Worm (Caenorhabditis elegans) whole organism, mixed stage, embryonic: ENCODE measurements around the gene F27B3.8.

Experiments
- bed-3 ChIP-seq: fragments of 200-800 bp; sonication (Bioruptor generic); optimal IDR thresholded peaks from 3 replicates; lab custom pipeline; 2018; ENCODE audit warnings: mild to moderate bottlenecking, missing genetic modification characterization, moderate library complexity, missing compliant biosample characterization
- ceh-83 ChIP-seq: fragments of 200-800 bp; sonication (Bioruptor generic); optimal IDR thresholded peaks from 2 replicates; lab custom pipeline; 2018; ENCODE audit warnings: mild to moderate bottlenecking, missing genetic modification characterization, missing compliant biosample characterization
- elt-3 ChIP-seq: fragments of 150-350 bp; optimal IDR thresholded peaks from 2 replicates; lab custom pipeline; 2014; ENCODE audit warnings: missing biosample characterization, missing genetic modification characterization
- hlh-1 ChIP-seq: fragments of 150-350 bp; optimal IDR thresholded peaks from 2 replicates; lab custom pipeline; 2014; ENCODE audit warnings: missing biosample characterization, missing genetic modification reagents, missing genetic modification characterization
- lin-13 ChIP-seq: fragments of 150-350 bp; optimal IDR thresholded peaks from 2 replicates; lab custom pipeline; 2014; ENCODE audit warnings: missing biosample characterization, missing genetic modification characterization
- lsy-2 ChIP-seq: fragments of 150-350 bp; optimal IDR thresholded peaks from 2 replicates; lab custom pipeline; 2014; ENCODE audit warnings: missing biosample characterization, missing genetic modification characterization
- mep-1 ChIP-seq: fragments of 150-350 bp; optimal IDR thresholded peaks from 2 replicates; lab custom pipeline; 2017; ENCODE audit warnings: missing biosample characterization, missing genetic modification reagents, missing genetic modification characterization, inconsistent platforms
- mls-2 ChIP-seq: sonication (generic microtip); optimal IDR thresholded peaks from 2 replicates; lab custom pipeline; 2016; ENCODE audit warnings: mild to moderate bottlenecking, missing genetic modification characterization, moderate library complexity, missing compliant biosample characterization
- nhr-28 ChIP-seq: fragments of 150-350 bp; optimal IDR thresholded peaks from 2 replicates; lab custom pipeline; 2014; ENCODE audit warnings: missing biosample characterization, missing genetic modification characterization
- sptf-1 ChIP-seq: sonication (generic microtip); optimal IDR thresholded peaks from 2 replicates; lab custom pipeline; 2017; ENCODE audit warnings: mild to moderate bottlenecking, missing genetic modification characterization, moderate library complexity, missing compliant biosample characterization
- unc-39 ChIP-seq: fragments of 150-350 bp; optimal IDR thresholded peaks from 2 replicates; lab custom pipeline; 2014; ENCODE audit warnings: missing biosample characterization, missing genetic modification characterization
- unc-62 ChIP-seq: fragments of 150-350 bp; optimal IDR thresholded peaks from 2 replicates; lab custom pipeline; 2014; ENCODE audit warnings: missing biosample characterization, missing genetic modification reagents, missing genetic modification characterization
- ztf-11 ChIP-seq: fragments of 150-350 bp; optimal IDR thresholded peaks from 2 replicates; lab custom pipeline; 2014; ENCODE audit warnings: missing biosample characterization, missing genetic modification characterization

ce11 chrIII:6589499-6589898, 10.0 kb downstream of the F27B3.8 start:
- no peak for TF ChIP-seq unc-62
- no peak for TF ChIP-seq unc-39 (tag; lab: Kevin White, UChicago)
- no peak for TF ChIP-seq mep-1
- no peak for TF ChIP-seq ceh-83
- no peak for TF ChIP-seq lin-13 (tag; lab: Kevin White, UChicago)
- TF ChIP-seq sptf-1 (tag; lab: Kevin White, UChicago) = no peak
- TF ChIP-seq bed-3 (GFP tag; lab: Kevin White, UChicago) = no peak
- TF ChIP-seq hlh-1 (tag; lab: Kevin White, UChicago) = no peak
- TF ChIP-seq lsy-2 (tag; lab: Kevin White, UChicago) = no peak
- TF ChIP-seq nhr-28 = no peak
- no peak for TF ChIP-seq ztf-11 (tag; lab: Kevin White, UChicago)
- no peak for TF ChIP-seq elt-3 (tag; lab: Kevin White, UChicago)
- TF ChIP-seq mls-2 (tag; lab: Kevin White, UChicago) = no peak
